Worm (Caenorhabditis elegans) whole organism, mixed stage, embryonic: ENCODE measurements around the gene fbxa-143.

Source experiments
- M03D4.4 ChIP-seq: sonication (generic microtip); optimal IDR thresholded peaks from 2 replicates; lab custom pipeline; 2017; ENCODE audit warnings: mild to moderate bottlenecking, missing genetic modification characterization, missing compliant biosample characterization
- bed-3 ChIP-seq: fragments of 200-800 bp; sonication (Bioruptor generic); optimal IDR thresholded peaks from 3 replicates; lab custom pipeline; 2018; ENCODE audit warnings: mild to moderate bottlenecking, missing genetic modification characterization, moderate library complexity, missing compliant biosample characterization
- ceh-39 ChIP-seq: fragments of 150-350 bp; optimal IDR thresholded peaks from 2 replicates; lab custom pipeline; 2014; ENCODE audit warnings: missing biosample characterization, missing genetic modification characterization
- ceh-43 ChIP-seq: fragments of 200-800 bp; sonication (Bioruptor generic); optimal IDR thresholded peaks from 2 replicates; lab custom pipeline; 2018; ENCODE audit warnings: mild to moderate bottlenecking, missing genetic modification characterization, moderate library complexity, missing compliant biosample characterization
- ceh-83 ChIP-seq: fragments of 200-800 bp; sonication (Bioruptor generic); optimal IDR thresholded peaks from 2 replicates; lab custom pipeline; 2018; ENCODE audit warnings: mild to moderate bottlenecking, missing genetic modification characterization, missing compliant biosample characterization
- drap-1 ChIP-seq: fragments of 200-800 bp; sonication (Bioruptor generic); optimal IDR thresholded peaks from 3 replicates; lab custom pipeline; 2018; ENCODE audit warnings: mild to moderate bottlenecking, missing genetic modification characterization, missing compliant biosample characterization
- elt-1 ChIP-seq: sonication (generic microtip); optimal IDR thresholded peaks from 2 replicates; lab custom pipeline; 2017; ENCODE audit warnings: missing genetic modification characterization, mild to moderate bottlenecking, missing compliant biosample characterization, antibody characterized with exemption, moderate library complexity, borderline replicate concordance; ENCODE audit not compliant: insufficient read depth
- elt-3 ChIP-seq: fragments of 150-350 bp; optimal IDR thresholded peaks from 2 replicates; lab custom pipeline; 2014; ENCODE audit warnings: missing biosample characterization, missing genetic modification characterization
- flh-1 ChIP-seq: fragments of 200-800 bp; sonication (Bioruptor generic); optimal IDR thresholded peaks from 2 replicates; lab custom pipeline; 2018; ENCODE audit warnings: mild to moderate bottlenecking, missing genetic modification characterization, moderate library complexity, missing compliant biosample characterization
- ham-2 ChIP-seq: fragments of 200-800 bp; sonication (Bioruptor generic); optimal IDR thresholded peaks from 2 replicates; lab custom pipeline; 2018; ENCODE audit warnings: mild to moderate bottlenecking, missing genetic modification characterization, missing compliant biosample characterization
- lin-13 ChIP-seq: fragments of 150-350 bp; optimal IDR thresholded peaks from 2 replicates; lab custom pipeline; 2014; ENCODE audit warnings: missing biosample characterization, missing genetic modification characterization
- lin-32 ChIP-seq: fragments of 200-800 bp; sonication (Bioruptor generic); optimal IDR thresholded peaks from 2 replicates; lab custom pipeline; 2018; ENCODE audit warnings: mild to moderate bottlenecking, missing genetic modification characterization, missing compliant biosample characterization
- mab-5 ChIP-seq: fragments of 150-350 bp; optimal IDR thresholded peaks from 2 replicates; lab custom pipeline; 2014; ENCODE audit warnings: missing biosample characterization, missing genetic modification characterization
- mep-1 ChIP-seq: fragments of 150-350 bp; optimal IDR thresholded peaks from 2 replicates; lab custom pipeline; 2017; ENCODE audit warnings: missing biosample characterization, missing genetic modification reagents, missing genetic modification characterization, inconsistent platforms
- mls-2 ChIP-seq: sonication (generic microtip); optimal IDR thresholded peaks from 2 replicates; lab custom pipeline; 2016; ENCODE audit warnings: mild to moderate bottlenecking, missing genetic modification characterization, moderate library complexity, missing compliant biosample characterization
- nhr-12 ChIP-seq: fragments of 150-350 bp; optimal IDR thresholded peaks from 2 replicates; lab custom pipeline; 2014; ENCODE audit warnings: missing biosample characterization, missing genetic modification characterization
- nhr-2 ChIP-seq: fragments of 150-350 bp; optimal IDR thresholded peaks from 2 replicates; lab custom pipeline; 2014; ENCODE audit warnings: missing biosample characterization, missing genetic modification characterization
- nhr-237 ChIP-seq: fragments of 150-350 bp; optimal IDR thresholded peaks from 2 replicates; lab custom pipeline; 2014; ENCODE audit warnings: missing biosample characterization, missing genetic modification characterization
- nhr-28 ChIP-seq: fragments of 150-350 bp; optimal IDR thresholded peaks from 2 replicates; lab custom pipeline; 2014; ENCODE audit warnings: missing biosample characterization, missing genetic modification characterization
- nhr-76 ChIP-seq: sonication (generic microtip); optimal IDR thresholded peaks from 2 replicates; lab custom pipeline; 2017; ENCODE audit warnings: missing biosample characterization, missing genetic modification characterization
- pha-4 ChIP-seq: fragments of 150-350 bp; optimal IDR thresholded peaks from 2 replicates; lab custom pipeline; 2018; ENCODE audit warnings: missing biosample characterization, missing genetic modification reagents, missing genetic modification characterization
- sem-2 ChIP-seq: fragments of 200-800 bp; sonication (Bioruptor generic); optimal IDR thresholded peaks from 2 replicates; lab custom pipeline; 2018; ENCODE audit warnings: mild to moderate bottlenecking, missing genetic modification characterization, missing compliant biosample characterization
- snpc-4 ChIP-seq: fragments of 150-350 bp; optimal IDR thresholded peaks from 2 replicates; lab custom pipeline; 2014; ENCODE audit warnings: missing biosample characterization, missing genetic modification characterization
- sptf-1 ChIP-seq: sonication (generic microtip); optimal IDR thresholded peaks from 2 replicates; lab custom pipeline; 2017; ENCODE audit warnings: mild to moderate bottlenecking, missing genetic modification characterization, moderate library complexity, missing compliant biosample characterization
- tbx-8 ChIP-seq: fragments of 200-800 bp; sonication (Bioruptor generic); optimal IDR thresholded peaks from 2 replicates; lab custom pipeline; 2018; ENCODE audit warnings: mild to moderate bottlenecking, missing genetic modification characterization, moderate library complexity, missing compliant biosample characterization
- unc-120 ChIP-seq: sonication (generic microtip); optimal IDR thresholded peaks from 2 replicates; lab custom pipeline; 2017; ENCODE audit warnings: missing genetic modification characterization, missing compliant biosample characterization; ENCODE audit not compliant: poor library complexity, severe bottlenecking
- unc-39 ChIP-seq: fragments of 150-350 bp; optimal IDR thresholded peaks from 2 replicates; lab custom pipeline; 2014; ENCODE audit warnings: missing biosample characterization, missing genetic modification characterization
- ztf-11 ChIP-seq: fragments of 150-350 bp; optimal IDR thresholded peaks from 2 replicates; lab custom pipeline; 2014; ENCODE audit warnings: missing biosample characterization, missing genetic modification characterization

Gene fbxa-143

DNA sequence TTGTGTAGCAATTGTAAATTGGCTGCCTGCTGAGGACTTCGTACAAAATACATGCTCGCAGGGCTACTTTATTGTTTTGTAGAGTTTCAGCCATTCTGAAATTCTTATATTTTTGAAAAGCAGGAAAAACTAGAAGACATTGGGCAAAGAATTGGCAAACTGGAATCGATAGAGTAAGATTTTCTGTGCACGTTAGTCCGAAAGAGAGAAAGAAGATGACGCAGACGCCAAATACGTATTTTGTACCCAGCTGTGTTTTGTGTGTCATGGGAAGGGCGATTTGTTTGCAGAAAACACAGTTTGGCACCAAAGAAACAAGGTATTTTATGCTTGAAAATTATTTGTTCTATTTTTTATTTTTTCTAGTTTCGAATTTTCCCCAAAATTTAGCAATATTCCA lies at the start of gene fbxa-143:
TSS of gene fbxa-143 (minus strand) at position 101 of the 400 bp plus-strand sequence.
- TF ChIP-seq unc-120 (tag; lab: Kevin White, UChicago): no peak
- no peak for TF ChIP-seq mep-1 (tag; lab: Kevin White, UChicago)
- TF ChIP-seq mab-5 (tag; lab: Kevin White, UChicago): no peak
- TF ChIP-seq unc-39: no peak
- no peak for TF ChIP-seq ceh-83 (GFP tag; lab: Kevin White, UChicago)
- TF ChIP-seq drap-1: no peak
- no peak for TF ChIP-seq sptf-1 (tag; lab: Kevin White, UChicago)
- TF ChIP-seq lin-13 (tag; lab: Kevin White, UChicago): no peak
- no peak for TF ChIP-seq ceh-39 (tag; lab: Kevin White, UChicago)
- no peak for TF ChIP-seq M03D4.4 (tag; lab: Kevin White, UChicago)
- TF ChIP-seq flh-1 (GFP tag; lab: Kevin White, UChicago): no peak
- TF ChIP-seq sem-2 (GFP tag; lab: Kevin White, UChicago): no peak
- TF ChIP-seq ztf-11 (tag; lab: Kevin White, UChicago): no peak
- TF ChIP-seq nhr-237 (tag; lab: Kevin White, UChicago): no peak
- TF ChIP-seq nhr-28 (tag; lab: Kevin White, UChicago): no peak
- TF ChIP-seq lin-32: no peak
- TF ChIP-seq ceh-43 (GFP tag; lab: Kevin White, UChicago): no peak
- no peak for TF ChIP-seq elt-1 (tag; lab: Kevin White, UChicago)

DNA sequence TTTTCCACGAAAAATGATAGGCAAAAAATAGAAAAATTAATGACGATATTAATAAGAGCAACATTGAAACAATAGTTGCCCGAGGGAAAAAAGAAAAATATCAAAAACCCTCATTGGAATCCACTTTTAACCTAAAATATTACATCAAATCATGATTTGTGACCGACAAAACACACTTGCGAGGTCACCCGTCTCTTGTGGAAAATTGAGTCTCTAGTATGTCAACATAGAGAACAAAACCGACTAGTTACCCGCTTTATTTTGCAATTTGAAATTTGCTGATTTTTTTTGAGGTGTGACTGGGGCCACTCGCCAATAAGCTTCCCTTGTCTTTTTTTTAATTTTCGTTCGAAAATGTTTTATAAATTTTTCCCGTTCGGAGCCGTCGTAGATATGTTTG lies 48.5 kb upstream of the fbxa-143 start, which contains the start of gene cyp-33D1:
TSS of gene cyp-33D1 (minus strand) at position 101 of the 400 bp plus-strand sequence.
- TF ChIP-seq elt-1 (tag; lab: Kevin White, UChicago) (no peak), nhr-2 (tag; lab: Kevin White, UChicago) (no peak), snpc-4 (no peak), unc-120 (tag; lab: Kevin White, UChicago) (no peak), ceh-43 (GFP tag; lab: Kevin White, UChicago) (no peak), mls-2 (tag; lab: Kevin White, UChicago) (no peak), ceh-83 (GFP tag; lab: Kevin White, UChicago) (no peak)
- TF ChIP-seq, all 35 proteins: peak for 0

DNA sequence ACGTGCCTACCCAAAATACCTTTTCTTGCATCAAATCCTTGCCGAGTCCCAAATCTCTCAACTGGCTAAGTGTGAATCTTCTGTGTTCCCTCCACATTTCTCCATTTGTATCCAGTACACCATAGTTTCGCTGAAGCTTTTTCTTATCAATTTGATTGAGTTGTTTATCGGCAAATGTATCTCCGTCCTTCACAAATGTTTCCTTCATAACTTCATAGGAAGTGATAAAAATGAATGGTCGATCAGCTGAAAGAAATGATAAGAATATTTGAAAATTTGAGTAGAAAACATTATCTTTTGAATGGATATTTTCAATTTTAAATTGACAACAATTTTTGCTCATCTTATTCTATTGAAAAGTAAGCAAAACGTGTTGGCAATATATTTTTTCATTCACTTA lies 47.9 kb upstream of the fbxa-143 start:
- no peak for TF ChIP-seq drap-1
- TF ChIP-seq ztf-11 (tag; lab: Kevin White, UChicago): no peak
- TF ChIP-seq mab-5 (tag; lab: Kevin White, UChicago): no peak
- no peak for TF ChIP-seq nhr-76 (tag; lab: Kevin White, UChicago)
- TF ChIP-seq pha-4 (tag; lab: Kevin White, UChicago): no peak
- no peak for TF ChIP-seq ham-2
- TF ChIP-seq tbx-8 (GFP tag; lab: Kevin White, UChicago): no peak
- TF ChIP-seq elt-3 (tag; lab: Kevin White, UChicago): no peak
- no peak for TF ChIP-seq nhr-2 (tag; lab: Kevin White, UChicago)
- no peak for TF ChIP-seq ceh-83 (GFP tag; lab: Kevin White, UChicago)
- no peak for TF ChIP-seq unc-39
- TF ChIP-seq snpc-4: no peak
- TF ChIP-seq mls-2 (tag; lab: Kevin White, UChicago): no peak
- TF ChIP-seq sem-2 (GFP tag; lab: Kevin White, UChicago): no peak
- no peak for TF ChIP-seq unc-120 (tag; lab: Kevin White, UChicago)
- TF ChIP-seq mep-1 (tag; lab: Kevin White, UChicago): no peak
- TF ChIP-seq, all 35 proteins: peak for 0

DNA sequence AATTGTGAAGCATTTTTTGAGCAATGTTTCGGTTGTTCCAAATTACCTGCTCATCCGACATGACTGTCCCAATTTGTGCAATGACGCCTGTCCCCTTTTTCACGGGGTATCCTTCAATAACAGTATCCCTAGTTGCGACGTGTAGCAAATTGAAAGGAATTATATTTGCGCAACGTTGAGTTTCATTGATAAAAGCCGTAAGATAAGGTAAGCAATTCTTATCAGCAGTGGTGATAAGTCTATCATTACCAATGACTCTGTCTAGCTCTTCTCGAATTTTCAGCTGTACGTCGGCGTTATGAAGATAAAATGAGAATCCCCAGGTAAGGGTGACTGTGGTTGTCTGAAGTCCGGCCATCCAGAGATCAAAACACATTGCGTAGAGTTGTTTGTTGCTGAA lies 46.8 kb upstream of the fbxa-143 start:
- TF ChIP-seq unc-120 (tag; lab: Kevin White, UChicago) (no peak), flh-1 (GFP tag; lab: Kevin White, UChicago) (no peak), unc-39 (no peak)

DNA sequence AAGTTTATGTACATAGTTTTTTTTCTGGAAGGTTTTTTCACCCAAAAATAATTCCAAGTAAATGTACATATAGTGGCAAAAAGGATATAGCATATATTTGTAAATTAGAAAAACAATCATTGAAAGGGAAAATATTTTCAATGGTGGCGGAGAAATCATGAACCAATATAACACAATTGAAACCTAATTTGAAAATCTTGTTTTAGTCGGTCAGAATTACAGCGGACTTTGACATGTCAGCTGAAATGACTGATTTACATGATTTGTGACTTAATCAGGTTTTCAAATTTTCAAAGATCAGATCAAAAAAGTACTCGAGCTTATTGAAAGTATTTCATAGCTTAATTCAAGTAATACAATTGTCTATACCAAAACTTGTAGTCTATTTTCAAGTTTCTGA lies 44.4 kb upstream of the fbxa-143 start, which contains the start of gene K05D4.9:
TSS of gene K05D4.9 (minus strand) at position 101 of the 400 bp plus-strand sequence.
- TF ChIP-seq nhr-237 (tag; lab: Kevin White, UChicago): no peak
- TF ChIP-seq sem-2 (GFP tag; lab: Kevin White, UChicago): no peak
- TF ChIP-seq bed-3: no peak
- TF ChIP-seq nhr-12 (tag; lab: Kevin White, UChicago): no peak
- no peak for TF ChIP-seq mab-5 (tag; lab: Kevin White, UChicago)
